Worm (Caenorhabditis elegans) whole organism, late embryonic: ENCODE results near the gene T14B4.3.

Experiments
- C08G9.2 ChIP-seq: sonication (generic microtip); optimal IDR thresholded peaks from 2 replicates; lab custom pipeline; 2016; ENCODE audit warnings: mild to moderate bottlenecking, missing genetic modification characterization, moderate library complexity, missing compliant biosample characterization
- K02D7.2 ChIP-seq: sonication (generic microtip); optimal IDR thresholded peaks from 2 replicates; lab custom pipeline; 2017; ENCODE audit warnings: mild to moderate bottlenecking, missing genetic modification characterization, missing compliant biosample characterization
- K09A11.1 ChIP-seq: sonication (generic microtip); optimal IDR thresholded peaks from 2 replicates; lab custom pipeline; 2017; ENCODE audit warnings: antibody characterized with exemption, mild to moderate bottlenecking, missing genetic modification characterization, missing compliant biosample characterization; ENCODE audit not compliant: insufficient read depth
- T23F11.4 ChIP-seq: fragments of 200-800 bp; sonication (Bioruptor generic); optimal IDR thresholded peaks from 2 replicates; lab custom pipeline; 2018; ENCODE audit warnings: mild to moderate bottlenecking, missing genetic modification characterization, missing compliant biosample characterization
- ama-1 ChIP-seq: fragments of 150-350 bp; optimal IDR thresholded peaks from 2 replicates; lab custom pipeline; 2014
- ceh-18 ChIP-seq: sonication (generic microtip); optimal IDR thresholded peaks from 2 replicates; lab custom pipeline; 2016; ENCODE audit warnings: missing genetic modification characterization, missing compliant biosample characterization
- ceh-24 ChIP-seq: sonication (generic microtip); optimal IDR thresholded peaks from 2 replicates; lab custom pipeline; 2016; ENCODE audit warnings: mild to moderate bottlenecking, missing genetic modification characterization, missing compliant biosample characterization
- ceh-30 ChIP-seq: fragments of 150-350 bp; optimal IDR thresholded peaks from 2 replicates; lab custom pipeline; 2014; ENCODE audit warnings: missing biosample characterization, missing genetic modification characterization
- ceh-31 ChIP-seq: sonication (generic microtip); optimal IDR thresholded peaks from 2 replicates; lab custom pipeline; 2016; ENCODE audit warnings: missing genetic modification characterization, missing compliant biosample characterization
- ceh-45 ChIP-seq: fragments of 200-800 bp; sonication (Bioruptor generic); IDR thresholded peaks from 2 replicates; pipeline ENCODE4 v1.3.6; 2022; ENCODE audit warnings: missing genetic modification reagents, missing genetic modification characterization, missing compliant biosample characterization
- hlh-30 ChIP-seq: sonication (generic microtip); optimal IDR thresholded peaks from 2 replicates; lab custom pipeline; 2017; ENCODE audit warnings: antibody characterized with exemption, missing genetic modification characterization, missing compliant biosample characterization; ENCODE audit not compliant: insufficient read depth
- hlh-6 ChIP-seq: sonication (generic microtip); optimal IDR thresholded peaks from 2 replicates; lab custom pipeline; 2016; ENCODE audit warnings: missing genotype, missing genetic modification characterization, missing compliant biosample characterization
- nfya-1 ChIP-seq: sonication (generic microtip); optimal IDR thresholded peaks from 2 replicates; lab custom pipeline; 2017; ENCODE audit warnings: missing genetic modification characterization, mild to moderate bottlenecking, missing compliant biosample characterization, antibody characterized with exemption, moderate library complexity
- nhr-11 ChIP-seq: fragments of 150-350 bp; optimal IDR thresholded peaks from 2 replicates; lab custom pipeline; 2014; ENCODE audit warnings: missing biosample characterization, missing genetic modification characterization
- nhr-232 ChIP-seq: sonication (generic microtip); optimal IDR thresholded peaks from 2 replicates; lab custom pipeline; 2016; ENCODE audit warnings: missing genetic modification characterization, missing compliant biosample characterization
- pha-4 ChIP-seq: fragments of 150-350 bp; optimal IDR thresholded peaks from 2 replicates; lab custom pipeline; 2018; ENCODE audit warnings: missing biosample characterization, missing genetic modification reagents, missing genetic modification characterization
- pros-1 ChIP-seq: fragments of 150-350 bp; optimal IDR thresholded peaks from 2 replicates; lab custom pipeline; 2014; ENCODE audit warnings: missing biosample characterization, missing genetic modification reagents, missing genetic modification characterization
- ref-2 ChIP-seq: sonication (generic microtip); optimal IDR thresholded peaks from 2 replicates; lab custom pipeline; 2016; ENCODE audit warnings: missing genetic modification characterization, missing compliant biosample characterization
- rnt-1 ChIP-seq: sonication (generic microtip); optimal IDR thresholded peaks from 2 replicates; lab custom pipeline; 2016; ENCODE audit warnings: missing genetic modification characterization, missing compliant biosample characterization
- sdc-2 ChIP-seq: sonication (generic microtip); optimal IDR thresholded peaks from 2 replicates; lab custom pipeline; 2016; ENCODE audit warnings: missing genotype, missing genetic modification characterization, missing compliant biosample characterization
- sox-4 ChIP-seq: sonication (generic microtip); optimal IDR thresholded peaks from 2 replicates; lab custom pipeline; 2017; ENCODE audit warnings: mild to moderate bottlenecking, missing genetic modification characterization, inconsistent platforms, missing compliant biosample characterization
- syd-9 ChIP-seq: sonication (generic microtip); optimal IDR thresholded peaks from 2 replicates; lab custom pipeline; 2016; ENCODE audit warnings: mild to moderate bottlenecking, missing genetic modification characterization, moderate library complexity, missing compliant biosample characterization
- tbx-7 ChIP-seq: sonication (generic microtip); optimal IDR thresholded peaks from 2 replicates; lab custom pipeline; 2016; ENCODE audit warnings: missing genotype, missing genetic modification characterization, missing compliant biosample characterization
- unc-3 ChIP-seq, 2 experiments: fragments of 200-800 bp in 1 of 2; sonication (Bioruptor generic) in 1 of 2; sonication (generic microtip) in 1 of 2; conservative IDR thresholded peaks in 1 of 2; optimal IDR thresholded peaks in 1 of 2; 2 replicates each; pipeline versions ENCODE4 v1.3.6 to Lab custom; 2016 to 2022; ENCODE audit warnings: missing compliant biosample characterization in 2 of 2, missing genetic modification characterization in 2 of 2, missing genetic modification reagents in 1 of 2
- unc-42 ChIP-seq: sonication (generic microtip); optimal IDR thresholded peaks from 2 replicates; lab custom pipeline; 2016; ENCODE audit warnings: missing genotype, missing genetic modification characterization, missing compliant biosample characterization
- unc-55 ChIP-seq: sonication (generic microtip); optimal IDR thresholded peaks from 2 replicates; lab custom pipeline; 2017; ENCODE audit warnings: missing biosample characterization, missing genetic modification reagents, missing genetic modification characterization
- zip-5 ChIP-seq: sonication (generic microtip); optimal IDR thresholded peaks from 2 replicates; lab custom pipeline; 2016; ENCODE audit warnings: missing genetic modification characterization, missing compliant biosample characterization

The T14B4.3 gene

DNA sequence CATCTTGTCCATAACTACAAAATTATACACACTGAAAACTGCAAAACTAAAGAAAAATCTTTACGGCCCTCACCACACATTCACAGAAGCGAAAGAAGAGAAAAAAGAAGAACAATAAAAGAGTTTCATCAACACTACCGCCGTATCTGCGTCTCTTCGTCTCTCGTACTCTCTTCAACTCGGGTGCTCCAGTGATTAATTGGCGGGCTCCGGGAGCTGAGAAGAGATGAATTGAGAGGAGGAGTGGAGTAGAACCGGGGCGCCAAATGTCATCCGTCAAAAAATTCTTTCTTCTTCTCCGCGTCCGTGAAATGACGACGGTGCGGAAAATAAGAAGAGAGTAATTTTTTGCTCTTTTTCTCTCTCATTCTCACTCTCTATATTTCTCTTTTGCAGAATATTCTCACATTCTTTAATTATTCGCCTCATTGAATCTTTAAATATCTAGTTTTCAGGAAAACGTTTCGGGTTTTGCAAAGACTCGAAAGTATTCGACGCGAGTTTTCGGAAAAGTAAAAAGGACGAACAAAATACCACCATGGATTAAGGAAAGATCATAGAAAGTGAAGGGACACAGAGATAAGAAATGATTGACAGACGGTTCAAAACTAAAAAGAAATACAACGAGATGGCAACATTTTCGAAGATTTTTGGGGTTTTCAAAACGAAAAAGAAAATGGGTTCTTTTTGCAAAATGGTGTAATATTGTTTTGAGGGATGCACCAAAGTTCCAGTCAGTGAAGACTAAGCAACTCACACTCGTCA lies 27.1 kb upstream of the T14B4.3 start:
- peak; percentile 2 for TF ChIP-seq unc-42 (tag; lab: Kevin White, UChicago)
- no peak for TF ChIP-seq pros-1
- TF ChIP-seq ceh-31 (tag; lab: Kevin White, UChicago), result peak; percentile 27
- no peak for TF ChIP-seq sdc-2 (tag; lab: Kevin White, UChicago)
- peak; percentile 41 for TF ChIP-seq rnt-1 (tag; lab: Kevin White, UChicago)
- peak; percentile 75 for TF ChIP-seq ceh-18 (tag; lab: Kevin White, UChicago)
- TF ChIP-seq unc-55 (GFP tag; lab: Kevin White, UChicago), result peak; percentile 84

DNA sequence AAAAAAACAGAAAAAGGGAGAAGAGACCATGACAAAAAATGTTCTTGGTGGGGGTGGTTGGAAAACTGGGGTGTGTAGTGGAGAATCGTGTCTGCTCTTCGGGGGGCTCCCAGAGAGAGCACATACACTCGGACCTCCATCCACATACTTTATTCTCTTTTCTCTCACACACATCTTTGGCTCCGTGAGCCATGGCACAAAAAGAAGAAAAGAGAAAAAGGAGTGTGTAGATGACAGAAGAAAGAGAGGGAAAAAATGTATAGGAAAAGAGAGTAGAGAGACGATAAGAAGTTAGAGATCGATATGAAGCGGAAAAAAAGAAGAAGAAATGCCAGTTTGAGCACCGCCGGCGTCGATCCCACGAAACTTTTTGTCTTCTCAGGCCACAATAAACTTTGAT lies 25.8 kb upstream of the T14B4.3 start:
- TF ChIP-seq nfya-1 (peak; percentile 36), ceh-18 (tag; lab: Kevin White, UChicago) (peak; percentile 76), pros-1 (no peak)

DNA sequence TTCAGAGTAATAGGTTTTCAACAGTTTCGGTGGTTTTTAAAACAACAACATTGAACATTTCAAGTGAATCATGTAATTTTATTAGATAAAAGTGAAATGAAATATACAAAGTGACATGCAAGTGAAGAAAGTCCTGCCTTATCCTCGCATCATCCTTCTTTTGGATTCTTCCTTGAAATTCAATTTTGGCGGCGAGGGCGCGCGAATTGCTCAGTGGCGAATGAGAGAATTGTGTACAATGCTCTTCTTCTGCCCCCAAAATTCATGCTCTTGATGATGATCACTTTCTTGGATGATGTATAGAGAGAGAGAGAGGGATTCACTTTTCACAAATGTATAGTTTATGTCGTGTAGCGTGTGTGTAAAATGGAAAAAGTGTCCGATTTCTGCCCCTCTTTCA lies 25.1 kb upstream of the T14B4.3 start:
- peak; percentile 93 for TF ChIP-seq unc-42 (tag; lab: Kevin White, UChicago)
- TF ChIP-seq C08G9.2 (tag; lab: Kevin White, UChicago), result no peak

DNA sequence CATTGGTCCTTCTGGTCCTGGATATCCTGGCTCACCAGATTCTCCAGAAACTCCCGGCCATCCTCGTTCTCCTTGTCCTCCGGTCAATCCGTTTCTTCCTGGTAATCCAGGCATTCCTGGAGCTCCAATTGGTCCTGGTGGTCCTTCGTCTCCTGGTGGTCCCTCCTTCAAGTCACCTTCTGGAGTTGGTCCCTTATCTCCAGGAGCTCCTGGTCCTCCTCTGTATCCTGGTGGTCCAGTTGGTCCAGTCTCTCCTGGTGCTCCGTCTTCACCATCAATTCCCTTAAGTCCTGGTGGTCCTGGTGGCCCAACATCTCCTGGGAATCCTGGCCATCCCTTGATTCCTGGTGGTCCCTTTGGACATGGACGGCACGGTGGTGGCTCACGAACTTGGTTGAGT lies 24.1 kb upstream of the T14B4.3 start:
- no peak for TF ChIP-seq K02D7.2
- no peak for TF ChIP-seq rnt-1 (tag; lab: Kevin White, UChicago)
- TF ChIP-seq nhr-11 (tag; lab: Kevin White, UChicago), result no peak
- TF ChIP-seq hlh-6 (tag; lab: Kevin White, UChicago), result peak; percentile 45
- peak; percentile 28 for TF ChIP-seq sdc-2 (tag; lab: Kevin White, UChicago)
- no peak for TF ChIP-seq ceh-45 (GFP tag; lab: Robert Waterston, UW)
- TF ChIP-seq ref-2 (tag; lab: Kevin White, UChicago), result no peak
- TF ChIP-seq hlh-30 (tag; lab: Kevin White, UChicago), result no peak
- no peak for TF ChIP-seq unc-3 (GFP tag; conservative IDR thresholded peaks at IDR 0.05; lab: Robert Waterston, UW)
- no peak for TF ChIP-seq unc-3 (tag; optimal IDR thresholded peaks at IDR 0.05; lab: Kevin White, UChicago)
- no peak for TF ChIP-seq ceh-30 (tag; lab: Kevin White, UChicago)
- no peak for TF ChIP-seq zip-5
- no peak for TF ChIP-seq pha-4 (tag; lab: Kevin White, UChicago)

DNA sequence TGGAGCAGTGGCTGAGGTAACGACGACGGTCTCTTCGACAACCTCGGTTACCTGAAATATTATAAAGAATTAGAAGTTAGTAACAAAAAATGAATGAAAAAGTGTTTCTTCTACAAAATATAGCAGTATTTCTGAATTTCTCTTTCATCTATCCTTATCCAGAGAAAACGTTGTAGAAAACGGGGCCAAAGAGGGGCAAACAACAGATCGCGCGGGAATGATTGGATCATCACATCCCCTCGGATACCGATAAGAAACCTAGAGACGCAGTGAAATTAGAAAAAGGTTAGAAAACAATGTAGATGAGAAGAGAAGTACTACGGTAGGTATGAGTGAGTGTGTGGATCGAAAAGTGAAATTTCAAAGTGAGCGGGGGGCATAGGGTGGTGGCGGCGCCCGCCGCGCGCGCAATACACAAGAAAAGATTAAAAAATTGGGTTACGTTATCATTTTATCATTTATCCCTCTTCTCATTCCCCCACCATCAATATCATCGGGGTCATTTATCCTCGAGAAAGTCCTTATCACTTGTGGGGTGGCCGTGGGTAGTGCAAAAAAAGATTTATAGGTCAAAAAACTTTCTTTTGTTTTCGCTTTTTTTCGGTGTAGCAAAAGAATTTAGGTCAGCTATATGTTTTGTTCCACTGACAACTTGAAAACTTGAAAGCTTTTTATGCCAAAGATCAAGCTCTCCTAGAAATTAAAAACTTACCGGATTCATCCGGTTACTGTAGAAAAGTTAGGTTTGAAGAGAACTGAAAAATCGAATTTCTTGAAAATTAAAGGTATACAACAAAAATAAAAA lies 22.4 kb upstream of the T14B4.3 start, which contains the start of the genes dpy-10 and T14B4.19:
Gene dpy-10 (minus strand): TSS at position 51 of the 805 bp plus-strand sequence.
Gene T14B4.19 (minus strand): TSS at position 755 of the 805 bp plus-strand sequence.
- TF ChIP-seq ref-2 (tag; lab: Kevin White, UChicago) (peak; percentile 66), rnt-1 (tag; lab: Kevin White, UChicago) (peak; percentile 11), C08G9.2 (tag; lab: Kevin White, UChicago) (no peak)

DNA sequence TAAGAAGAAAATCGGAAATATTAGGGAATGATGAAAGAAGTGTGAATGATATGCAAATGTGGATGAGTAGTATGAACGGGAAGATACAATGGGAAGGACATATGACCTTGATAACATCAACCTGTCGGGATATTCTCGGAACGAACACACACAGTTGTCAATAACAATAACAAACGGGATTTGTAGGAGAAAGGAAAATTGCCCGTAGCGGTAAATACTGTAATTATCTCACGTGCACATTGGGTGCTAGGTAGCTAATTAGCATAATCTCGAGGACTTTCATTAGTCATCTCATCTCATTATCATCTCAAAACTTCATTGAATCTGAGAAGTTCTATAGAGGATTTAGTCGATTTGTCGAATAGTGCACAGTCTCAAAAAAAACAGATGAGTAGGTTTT lies 21.7 kb upstream of the T14B4.3 start:
- no peak for TF ChIP-seq T23F11.4 (GFP tag; lab: Kevin White, UChicago)
- no peak for TF ChIP-seq ceh-18 (tag; lab: Kevin White, UChicago)
- TF ChIP-seq syd-9 (tag; lab: Kevin White, UChicago), result no peak
- TF ChIP-seq ama-1 (lab: Kevin White, UChicago), result no peak
- no peak for TF ChIP-seq sox-4 (tag; lab: Kevin White, UChicago)
- no peak for TF ChIP-seq K09A11.1 (tag; lab: Kevin White, UChicago)
- no peak for TF ChIP-seq ceh-24
- no peak for TF ChIP-seq pros-1
- TF ChIP-seq nhr-232 (tag; lab: Kevin White, UChicago), result no peak
- TF ChIP-seq ceh-45 (GFP tag; lab: Robert Waterston, UW), result no peak
- TF ChIP-seq tbx-7 (tag; lab: Kevin White, UChicago), result no peak
- TF ChIP-seq, all 69 proteins: peak for 0
